Fruit fly (Drosophila melanogaster) whole organism, wandering third instar larva: ENCODE measurements around the gene CG1635.

Experiments
- CG32264 ChIP-seq: fragments of 200-800 bp; sonication (Bioruptor generic); optimal IDR thresholded peaks from 2 replicates; lab custom pipeline; 2016; ENCODE audit warnings: missing biosample characterization, missing genetic modification characterization
- CG9705 ChIP-seq: fragments of 200-800 bp; sonication (Bioruptor generic); optimal IDR thresholded peaks from 2 replicates; lab custom pipeline; 2018; ENCODE audit warnings: missing biosample characterization, mild to moderate bottlenecking, missing genetic modification characterization
- CrebA ChIP-seq: fragments of 200-800 bp; sonication (Bioruptor generic); optimal IDR thresholded peaks from 2 replicates; lab custom pipeline; 2016; ENCODE audit warnings: missing biosample characterization, mild to moderate bottlenecking, missing genetic modification characterization, borderline replicate concordance
- Dfd ChIP-seq: fragments of >200 bp; optimal IDR thresholded peaks from 2 replicates; lab custom pipeline; 2017; ENCODE audit warnings: missing biosample characterization, missing genetic modification characterization
- Dif ChIP-seq: fragments of 200-275, 200-300 bp; sonication (Bioruptor generic); optimal IDR thresholded peaks from 2 replicates; lab custom pipeline; 2018; ENCODE audit warnings: missing biosample characterization, missing genetic modification characterization; ENCODE audit not compliant: partially characterized antibody
- GATAd ChIP-seq: sonication (Bioruptor generic); optimal IDR thresholded peaks from 2 replicates; lab custom pipeline; 2016; ENCODE audit warnings: missing biosample characterization, missing genetic modification characterization
- HLH106 ChIP-seq: fragments of 200-800 bp; optimal IDR thresholded peaks from 3 replicates; lab custom pipeline; 2019; ENCODE audit warnings: missing biosample characterization, mild to moderate bottlenecking, missing genetic modification characterization, moderate library complexity
- Hnf4 ChIP-seq: fragments of 200-800 bp; sonication (Bioruptor generic); optimal IDR thresholded peaks from 2 replicates; lab custom pipeline; 2016; ENCODE audit warnings: missing biosample characterization, mild to moderate bottlenecking, missing genetic modification characterization
- Hr78 ChIP-seq: fragments of >200 bp; optimal IDR thresholded peaks from 2 replicates; lab custom pipeline; 2017; ENCODE audit warnings: missing biosample characterization, missing genetic modification characterization
- Hr83 ChIP-seq: fragments of 200-300 bp; sonication (Bioruptor generic); optimal IDR thresholded peaks from 2 replicates; lab custom pipeline; 2016; ENCODE audit warnings: missing biosample characterization, mild to moderate bottlenecking, missing genetic modification characterization, moderate library complexity; ENCODE audit not compliant: poor library complexity, severe bottlenecking
- Jra ChIP-seq: sonication (Bioruptor generic); optimal IDR thresholded peaks from 2 replicates; lab custom pipeline; 2016; ENCODE audit warnings: missing biosample characterization, missing genetic modification characterization
- Mio ChIP-seq: sonication (Bioruptor generic); optimal IDR thresholded peaks from 2 replicates; lab custom pipeline; 2016; ENCODE audit warnings: missing biosample characterization, missing genetic modification characterization
- Myc ChIP-seq: fragments of >200 bp; optimal IDR thresholded peaks from 2 replicates; lab custom pipeline; 2017
- OdsH ChIP-seq: fragments of 200-800 bp; sonication (Bioruptor generic); optimal IDR thresholded peaks from 2 replicates; lab custom pipeline; 2016; ENCODE audit warnings: missing biosample characterization, mild to moderate bottlenecking, missing genetic modification characterization
- Rel ChIP-seq, 2 experiments: fragments of 200-800 bp; sonication (Bioruptor generic) in 1 of 2; optimal IDR thresholded peaks; 2 replicates in 1 of 2; 3 replicates in 1 of 2; lab custom pipeline; 2016 to 2019; ENCODE audit warnings: mild to moderate bottlenecking in 2 of 2, missing biosample characterization in 2 of 2, missing genetic modification characterization in 2 of 2, moderate library complexity in 1 of 2
- Sp1 ChIP-seq: fragments of 200-800 bp; sonication (Bioruptor generic); optimal IDR thresholded peaks from 3 replicates; lab custom pipeline; 2019; ENCODE audit warnings: missing biosample characterization, mild to moderate bottlenecking, missing genetic modification characterization, moderate library complexity
- Vsx2 ChIP-seq: fragments of 200-300, 225-300 bp; sonication (Bioruptor generic); optimal IDR thresholded peaks from 2 replicates; lab custom pipeline; 2018; ENCODE audit warnings: missing biosample characterization, missing genetic modification characterization; ENCODE audit not compliant: partially characterized antibody
- br ChIP-seq: fragments of 200-800 bp; sonication (Bioruptor generic); optimal IDR thresholded peaks from 2 replicates; lab custom pipeline; 2016; ENCODE audit warnings: missing biosample characterization, missing genetic modification characterization
- brk ChIP-seq: fragments of 200-800 bp; sonication (Bioruptor generic); optimal IDR thresholded peaks from 2 replicates; lab custom pipeline; 2016; ENCODE audit warnings: missing biosample characterization, mild to moderate bottlenecking, missing genetic modification characterization
- dl ChIP-seq, 2 experiments: fragments of 175-275, 200-275 bp in 1 of 2; fragments of 200-275 bp in 1 of 2; sonication (Bioruptor generic); optimal IDR thresholded peaks; lab custom pipeline; 2018; ENCODE audit warnings: mild to moderate bottlenecking in 2 of 2, missing biosample characterization in 2 of 2, missing genetic modification characterization in 2 of 2, moderate library complexity in 2 of 2; ENCODE audit not compliant: partially characterized antibody in 2 of 2, insufficient read depth in 1 of 2
- dsf ChIP-seq: sonication (Bioruptor generic); optimal IDR thresholded peaks from 2 replicates; lab custom pipeline; 2016; ENCODE audit warnings: missing biosample characterization, missing genetic modification characterization, borderline replicate concordance
- ey ChIP-seq: fragments of 200-800 bp; sonication (Bioruptor generic); optimal IDR thresholded peaks from 2 replicates; lab custom pipeline; 2016; ENCODE audit warnings: missing biosample characterization, missing genetic modification characterization
- foxo ChIP-seq, 2 experiments: fragments of 200-800 bp; sonication (Bioruptor generic); optimal IDR thresholded peaks; 2 replicates in 1 of 2; 3 replicates in 1 of 2; lab custom pipeline; 2016 to 2017; ENCODE audit warnings: missing biosample characterization in 2 of 2, missing genetic modification characterization in 2 of 2
- fru ChIP-seq: fragments of 200-800 bp; sonication (Bioruptor generic); optimal IDR thresholded peaks from 3 replicates; lab custom pipeline; 2016; ENCODE audit warnings: missing biosample characterization, mild to moderate bottlenecking, missing genetic modification characterization
- h ChIP-seq: fragments of 200-800 bp; sonication (Bioruptor generic); optimal IDR thresholded peaks from 3 replicates; lab custom pipeline; 2016; ENCODE audit warnings: missing biosample characterization, mild to moderate bottlenecking, missing genetic modification characterization
- jim ChIP-seq: fragments of 175-275, 200-325 bp; sonication (Bioruptor generic); optimal IDR thresholded peaks from 2 replicates; lab custom pipeline; 2016; ENCODE audit warnings: missing biosample characterization, mild to moderate bottlenecking, missing genetic modification characterization
- lola ChIP-seq: fragments of >200 bp; optimal IDR thresholded peaks from 2 replicates; lab custom pipeline; 2017; ENCODE audit warnings: missing biosample characterization, missing genetic modification characterization
- pan ChIP-seq: fragments of >200 bp; optimal IDR thresholded peaks from 2 replicates; lab custom pipeline; 2017
- psq ChIP-seq: fragments of 200-800 bp; sonication (Bioruptor generic); optimal IDR thresholded peaks from 3 replicates; lab custom pipeline; 2017; ENCODE audit warnings: missing biosample characterization, mild to moderate bottlenecking, missing genetic modification characterization, moderate library complexity
- rgr ChIP-seq: fragments of 200-800 bp; sonication (Bioruptor generic); optimal IDR thresholded peaks from 3 replicates; lab custom pipeline; 2016; ENCODE audit warnings: missing biosample characterization, mild to moderate bottlenecking, missing genetic modification characterization
- sage ChIP-seq: fragments of 200-800 bp; sonication (Bioruptor generic); optimal IDR thresholded peaks from 2 replicates; lab custom pipeline; 2016; ENCODE audit warnings: missing biosample characterization, mild to moderate bottlenecking, missing genetic modification characterization
- sv ChIP-seq: fragments of 200-800 bp; sonication (Bioruptor generic); optimal IDR thresholded peaks from 3 replicates; lab custom pipeline; 2016; ENCODE audit warnings: missing biosample characterization, missing genetic modification characterization
- usp ChIP-seq: fragments of >200 bp; optimal IDR thresholded peaks from 2 replicates; lab custom pipeline; 2017; ENCODE audit warnings: missing biosample characterization, missing genetic modification characterization
- woc ChIP-seq: sonication (Bioruptor generic); optimal IDR thresholded peaks from 2 replicates; lab custom pipeline; 2016; ENCODE audit warnings: missing biosample characterization, mild to moderate bottlenecking, missing genetic modification characterization

CG1635 gene

DNA sequence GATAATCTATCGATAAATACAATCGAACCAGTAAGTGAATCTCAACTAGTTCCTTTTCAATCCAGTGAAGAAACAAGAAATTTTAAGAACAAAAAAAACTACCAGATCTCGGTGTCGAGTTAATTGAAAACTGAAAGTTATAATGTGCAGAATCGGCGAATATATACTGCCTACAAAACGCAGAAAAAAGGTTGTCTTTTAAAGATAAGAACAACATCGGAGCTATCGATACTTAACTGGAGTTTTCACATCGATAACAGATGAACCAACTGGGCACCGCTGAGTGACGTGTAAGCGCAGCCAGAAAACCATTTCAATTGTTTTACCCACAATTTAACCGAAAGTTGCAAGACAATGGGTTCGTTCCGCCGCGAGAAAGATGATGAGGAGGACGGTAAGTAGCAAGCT, 16.6 kb upstream of the CG1635 start, which contains the start of gene gammaCOP:
TSS of gene gammaCOP (plus strand) at position 259 of the 408 bp plus-strand sequence.
- no peak for TF ChIP-seq Mio
- no peak for TF ChIP-seq fru (GFP tag; lab: Kevin White, UChicago)
- peak; percentile 42 for TF ChIP-seq h

DNA sequence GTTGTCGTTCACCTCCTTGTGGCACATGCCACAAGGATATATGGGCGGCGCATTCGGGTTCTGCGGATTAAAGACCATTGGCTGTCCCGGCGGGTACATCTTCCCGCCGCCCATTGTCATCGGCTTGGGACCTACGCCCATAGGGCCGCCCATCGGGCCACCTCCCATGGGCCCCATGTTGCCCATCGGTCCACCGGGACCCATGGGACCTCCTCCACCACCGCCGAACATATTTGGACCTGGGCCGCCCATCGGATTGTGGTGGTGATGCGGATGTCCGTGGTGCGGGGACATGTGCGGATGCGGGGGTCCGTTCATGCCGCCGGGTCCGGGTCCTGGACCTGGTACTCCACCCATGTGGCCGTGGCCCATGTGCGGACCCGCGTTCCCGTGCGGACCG, 11.1 kb upstream of the CG1635 start:
- no peak for TF ChIP-seq rgr (GFP tag; lab: Kevin White, UChicago)
- TF ChIP-seq pan (lab: Kevin White, UChicago): no peak
- no peak for TF ChIP-seq psq (GFP tag; lab: Kevin White, UChicago)
- TF ChIP-seq Dfd: peak; percentile 97
- no peak for TF ChIP-seq jim
- TF ChIP-seq, all 38 proteins: peak for 1

DNA sequence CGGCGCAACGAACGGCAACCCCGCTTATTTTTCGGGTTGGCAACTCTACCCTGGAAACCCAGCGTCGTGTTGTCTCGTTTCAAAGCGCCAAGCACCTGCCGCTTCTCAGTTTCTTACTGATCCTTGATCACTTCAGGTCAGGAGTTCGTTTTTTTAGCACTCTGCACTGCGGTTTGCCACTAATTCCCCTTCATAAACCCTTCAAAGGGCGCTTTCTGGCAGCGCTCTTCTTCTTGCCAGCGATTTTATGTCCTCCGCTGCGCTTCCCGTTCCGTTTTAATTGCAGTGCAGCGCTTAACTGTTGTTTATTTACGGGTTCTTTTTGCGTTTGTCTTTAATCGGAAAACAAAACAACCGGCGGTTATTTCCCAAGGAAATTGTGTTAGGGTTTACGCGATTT, 8.4 kb upstream of the CG1635 start:
- TF ChIP-seq Vsx2 (GFP tag; lab: Kevin White, UChicago): no peak
- TF ChIP-seq OdsH (GFP tag; lab: Kevin White, UChicago): no peak
- TF ChIP-seq h: no peak
- TF ChIP-seq, all 38 proteins: peak for 0

DNA sequence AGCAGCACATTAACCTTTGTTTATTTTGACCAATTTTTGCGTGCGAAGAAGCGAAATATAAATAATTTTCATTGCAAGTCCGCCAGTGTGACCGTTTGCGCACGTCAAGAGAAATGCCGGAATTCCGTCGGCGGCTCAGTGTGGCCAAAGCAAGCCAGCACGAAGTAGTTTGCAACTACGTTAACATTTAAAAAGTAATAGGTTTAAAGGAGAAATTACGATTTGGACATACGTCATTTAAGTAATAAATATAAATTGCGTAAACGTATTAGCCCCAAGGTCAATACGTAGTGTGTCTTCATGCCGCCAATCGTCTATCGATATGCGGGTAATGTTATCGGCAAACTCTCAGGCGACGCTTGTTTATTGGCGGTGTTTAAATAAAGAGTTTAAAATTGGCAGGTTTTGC, 7.9 kb upstream of the CG1635 start, which contains the start of the genes pygo and rod:
TSS of gene pygo (minus strand) at position 114 of the 409 bp plus-strand sequence.
TSS of gene rod (plus strand) at position 366 of the 409 bp plus-strand sequence.
- TF ChIP-seq Dfd: no peak
- no peak for TF ChIP-seq lola (GFP tag; lab: Kevin White, UChicago)
- no peak for TF ChIP-seq sage (GFP tag; lab: Kevin White, UChicago)
- TF ChIP-seq brk: no peak
- no peak for TF ChIP-seq rgr (GFP tag; lab: Kevin White, UChicago)
- no peak for TF ChIP-seq Hr83 (GFP tag; lab: Kevin White, UChicago)
- TF ChIP-seq CG32264 (GFP tag; lab: Kevin White, UChicago): no peak
- TF ChIP-seq Myc: no peak
- TF ChIP-seq OdsH (GFP tag; lab: Kevin White, UChicago): no peak
- TF ChIP-seq HLH106 (tag; lab: Kevin White, UChicago): no peak
- no peak for TF ChIP-seq Dif (GFP tag; lab: Kevin White, UChicago)
- no peak for TF ChIP-seq CG9705 (GFP tag; lab: Kevin White, UChicago)
- TF ChIP-seq Sp1: no peak
- TF ChIP-seq br (GFP tag; lab: Kevin White, UChicago): no peak
- TF ChIP-seq, all 38 proteins: peak for 0

DNA sequence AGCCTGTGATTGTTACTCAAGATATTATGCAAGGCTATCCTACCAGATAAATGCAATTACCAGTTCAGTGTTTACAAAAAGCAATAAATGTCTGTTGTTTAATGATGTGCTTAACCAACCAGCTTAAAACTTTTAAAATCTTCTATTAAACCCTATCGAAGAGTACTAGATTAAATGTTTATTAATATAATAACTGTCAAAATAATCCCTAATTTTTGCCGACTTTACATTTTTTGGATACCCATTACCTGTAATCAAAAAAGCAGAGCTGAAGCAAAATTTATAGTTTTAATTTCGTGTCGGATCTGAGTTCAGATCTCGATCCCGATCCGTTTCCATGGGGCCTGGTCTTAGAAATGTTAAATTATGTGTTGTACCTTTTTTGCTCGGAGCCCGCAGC, 1.8 kb downstream of the CG1635 start, which contains the start of gene CG1638:
TSS of gene CG1638 (plus strand) at position 301 of the 400 bp plus-strand sequence.
- no peak for TF ChIP-seq sage (GFP tag; lab: Kevin White, UChicago)

DNA sequence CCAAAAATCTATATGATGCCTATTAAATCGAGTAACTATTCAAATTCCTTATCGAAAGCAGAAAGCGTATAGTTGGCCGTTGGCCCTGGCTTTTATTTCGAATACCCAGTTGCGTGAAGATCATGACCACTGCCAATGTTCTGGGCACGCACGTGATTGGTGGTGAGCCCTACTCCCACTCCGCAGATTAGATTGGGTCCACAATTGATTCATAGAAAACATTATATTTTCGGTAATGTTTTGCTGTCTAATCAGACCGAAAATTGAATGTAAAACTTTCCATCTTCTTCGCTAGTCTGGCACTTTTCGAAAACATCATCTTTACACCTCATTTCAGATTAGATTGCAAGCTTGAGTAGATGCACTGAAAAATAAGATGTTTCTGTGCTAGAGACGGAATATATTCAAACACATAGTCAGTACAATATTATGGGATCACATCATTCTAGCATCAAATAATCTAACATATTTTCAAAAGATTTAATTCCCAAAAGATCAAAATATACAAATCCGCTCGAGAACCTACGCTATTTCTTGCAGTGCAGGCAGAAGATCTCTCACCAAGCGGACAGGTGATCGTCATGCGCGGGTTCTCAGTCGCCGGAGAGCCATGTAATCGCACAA, 3.9 kb downstream of the CG1635 start, which contains the start of gene CG1774:
TSS of gene CG1774 (plus strand) at position 548 of the 624 bp plus-strand sequence.
- TF ChIP-seq Hnf4: peak; percentile 83
- TF ChIP-seq psq (GFP tag; lab: Kevin White, UChicago): peak; percentile 75
- TF ChIP-seq woc (GFP tag; lab: Kevin White, UChicago): peak; percentile 56
- TF ChIP-seq br (GFP tag; lab: Kevin White, UChicago): peak; percentile 90
- TF ChIP-seq Dif (GFP tag; lab: Kevin White, UChicago): no peak
- peak; percentile 43 for TF ChIP-seq Hr83 (GFP tag; lab: Kevin White, UChicago)
- peak; percentile 90 for TF ChIP-seq rgr (GFP tag; lab: Kevin White, UChicago)
- no peak for TF ChIP-seq Hr78
- peak; percentile 53 for TF ChIP-seq CG32264 (GFP tag; lab: Kevin White, UChicago)
- peak; percentile 75 for TF ChIP-seq Sp1
- TF ChIP-seq h: peak; percentile 93
- peak; percentile 79 for TF ChIP-seq brk
- no peak for TF ChIP-seq dl (GFP tag; optimal IDR thresholded peaks at IDR 0.05; lab: Kevin White, UChicago; ENCODE audit: insufficient read depth in 1 of 2, partially characterized antibody in 2 of 2)
- no peak for TF ChIP-seq CG9705 (GFP tag; lab: Kevin White, UChicago)
- TF ChIP-seq lola (GFP tag; lab: Kevin White, UChicago): no peak
- TF ChIP-seq Mio: peak; percentile 44
- TF ChIP-seq GATAd (GFP tag; lab: Kevin White, UChicago): no peak
- TF ChIP-seq usp (GFP tag; lab: Kevin White, UChicago): no peak
- peak; percentile 90 for TF ChIP-seq ey (GFP tag; lab: Kevin White, UChicago)
- TF ChIP-seq Rel (GFP tag; optimal IDR thresholded peaks at IDR 0.05; lab: Kevin White, UChicago): peak; percentile 66
- peak; percentile 10 for TF ChIP-seq Rel (tag; optimal IDR thresholded peaks at IDR 0.05; lab: Kevin White, UChicago)
- peak; percentile 47 for TF ChIP-seq sv (GFP tag; lab: Kevin White, UChicago)
- no peak for TF ChIP-seq pan (lab: Kevin White, UChicago)
- TF ChIP-seq Myc: no peak
- TF ChIP-seq jim: no peak
- TF ChIP-seq dsf (GFP tag; lab: Kevin White, UChicago): no peak
- peak; percentile 49 for TF ChIP-seq sage (GFP tag; lab: Kevin White, UChicago)
- TF ChIP-seq Jra (GFP tag; lab: Kevin White, UChicago): peak; percentile 60
- TF ChIP-seq foxo (GFP tag; optimal IDR thresholded peaks at IDR 0.05; lab: Kevin White, UChicago): peak; percentile 78 to 90
- peak; percentile 89 for TF ChIP-seq OdsH (GFP tag; lab: Kevin White, UChicago)
- TF ChIP-seq HLH106 (tag; lab: Kevin White, UChicago): peak; percentile 58
- no peak for TF ChIP-seq CrebA (GFP tag; lab: Kevin White, UChicago)
- no peak for TF ChIP-seq Vsx2 (GFP tag; lab: Kevin White, UChicago)
- peak; percentile 94 for TF ChIP-seq fru (GFP tag; lab: Kevin White, UChicago)
